Worm (Caenorhabditis elegans): ENCODE data around the gene ZK669.5.

DNA sequence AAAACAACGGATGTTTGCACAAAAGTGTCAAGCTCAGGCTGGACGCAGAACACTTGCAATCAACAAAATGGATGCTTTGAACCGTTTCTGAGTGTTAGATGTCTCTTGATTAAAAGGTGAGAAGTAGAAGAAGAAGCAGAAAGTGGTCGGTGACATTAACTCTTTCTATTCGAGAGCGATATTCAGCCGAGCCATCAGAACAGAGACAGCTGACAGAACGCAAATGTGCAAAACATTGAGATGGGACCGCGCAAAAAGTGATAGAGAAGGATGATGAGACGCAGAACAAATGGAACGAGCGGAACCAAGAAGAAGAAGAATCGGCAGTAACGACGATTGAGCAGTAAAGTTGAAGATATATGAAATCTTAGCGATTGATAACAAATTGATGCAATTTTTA is 11.1 kb downstream of the ZK669.5 start:
- TF ChIP-seq ahr-1 (tag; optimal IDR thresholded peaks at IDR 0.05) (no peak), hlh-30 (tag; optimal IDR thresholded peaks at IDR 0.05; ENCODE audit: insufficient read depth) (no peak), ceh-45 (GFP tag; IDR thresholded peaks at IDR 0.05) (no peak), lin-11 (tag; optimal IDR thresholded peaks at IDR 0.05) (no peak)

All from whole organism, late embryonic.